Fruit fly (Drosophila melanogaster) S2 (cell line): ENCODE data around the gene ND-B17.

ENCODE experiments used
- CG8478 ChIP-seq: fragments of >200 bp; optimal IDR thresholded peaks from 2 replicates; lab custom pipeline; 2018
- CTCF ChIP-seq, 2 experiments: fragments of >200 bp; optimal IDR thresholded peaks; 2 replicates each; lab custom pipeline; 2018

DNA sequence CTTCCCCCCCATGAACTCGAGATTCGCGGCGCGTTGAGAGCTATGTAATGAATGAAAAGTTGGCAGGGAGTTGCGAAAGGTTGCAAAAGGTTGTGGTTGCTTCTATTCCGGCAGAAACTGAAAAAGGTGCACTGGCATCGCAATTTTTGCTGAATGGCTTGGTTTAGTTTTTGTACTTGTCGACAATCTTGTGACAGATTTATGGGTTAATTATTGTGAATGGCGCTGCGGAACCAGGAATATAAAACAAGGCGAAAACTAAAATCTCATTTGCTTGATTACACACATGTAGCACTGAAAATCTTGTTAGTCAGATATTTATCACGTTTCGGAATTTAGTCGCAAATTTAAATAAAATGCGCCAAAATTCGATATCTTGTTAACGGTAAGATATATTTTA, 32.9 kb upstream of the ND-B17 start, which contains the start of gene t-Grip91:
- no peak for TF ChIP-seq CG8478 (lab: Kevin White, UChicago)
- TF ChIP-seq CTCF (optimal IDR thresholded peaks at IDR 0.05; lab: Kevin White, UChicago) = no peak
